Fruit fly (Drosophila melanogaster) whole organism, embryonic: ENCODE measurements around the gene scramb2.
A peak's percentile ranks its signal among the peaks of the same experiment; 100 is the strongest.

Experiments
- CG10366 ChIP-seq: fragments of 200-800 bp; sonication (Bioruptor generic); IDR thresholded peaks from 2 replicates; pipeline ENCODE4 v1.3.6; 2022; ENCODE audit warnings: missing biosample characterization, missing genetic modification characterization
- CG12219 ChIP-seq: fragments of 200-800 bp; sonication (Bioruptor generic); optimal IDR thresholded peaks from 3 replicates; lab custom pipeline; 2018; ENCODE audit warnings: missing biosample characterization, mild to moderate bottlenecking, missing genetic modification characterization
- CG14860 ChIP-seq: fragments of 200-800 bp; sonication (Bioruptor generic); IDR thresholded peaks from 3 replicates; pipeline ENCODE4 v1.3.6; 2022; ENCODE audit warnings: missing biosample characterization, missing genetic modification characterization; ENCODE audit not compliant: partially characterized antibody
- CG15479 ChIP-seq: fragments of 200-800 bp; sonication (Bioruptor generic); optimal IDR thresholded peaks from 3 replicates; lab custom pipeline; 2019; ENCODE audit warnings: missing biosample characterization, mild to moderate bottlenecking, missing genetic modification characterization, moderate library complexity
- CG15601 ChIP-seq: fragments of 200-800 bp; sonication (Bioruptor generic); optimal IDR thresholded peaks from 3 replicates; lab custom pipeline; 2019; ENCODE audit warnings: missing biosample characterization, mild to moderate bottlenecking, missing genetic modification characterization, moderate library complexity
- CG1647 ChIP-seq: fragments of 200-800 bp; sonication (Bioruptor generic); optimal IDR thresholded peaks from 3 replicates; lab custom pipeline; 2016; ENCODE audit warnings: missing biosample characterization, missing genetic modification characterization
- CG17912 ChIP-seq: fragments of 200-800 bp; sonication (Bioruptor generic); optimal IDR thresholded peaks from 2 replicates; lab custom pipeline; 2018; ENCODE audit warnings: missing biosample characterization, mild to moderate bottlenecking, missing genetic modification characterization
- CG31365 ChIP-seq: fragments of 200-800 bp; sonication (Bioruptor generic); optimal IDR thresholded peaks from 2 replicates; lab custom pipeline; 2018; ENCODE audit warnings: missing biosample characterization, mild to moderate bottlenecking, missing genetic modification characterization
- CG3726 ChIP-seq: fragments of 200-800 bp; sonication (Bioruptor generic); IDR thresholded peaks from 3 replicates; pipeline ENCODE4, ENCODE4 v1.3.6; 2022; ENCODE audit warnings: missing biosample characterization, missing genetic modification characterization
- CG4424 ChIP-seq: fragments of 200-800 bp; sonication (Bioruptor generic); optimal IDR thresholded peaks from 3 replicates; lab custom pipeline; 2016; ENCODE audit warnings: missing biosample characterization, missing genetic modification characterization
- CG6765 ChIP-seq: fragments of 200-800 bp; sonication (Bioruptor generic); optimal IDR thresholded peaks from 3 replicates; lab custom pipeline; 2017; ENCODE audit warnings: missing biosample characterization, mild to moderate bottlenecking, missing genetic modification characterization
- CG6813 ChIP-seq: fragments of 200-800 bp; sonication (Bioruptor generic); optimal IDR thresholded peaks from 2 replicates; lab custom pipeline; 2017; ENCODE audit warnings: missing biosample characterization, missing genetic modification characterization, mild to moderate bottlenecking, moderate library complexity, missing genetic modification reagents
- CG7271 ChIP-seq: fragments of 200-800 bp; sonication (Bioruptor generic); optimal IDR thresholded peaks from 2 replicates; lab custom pipeline; 2018; ENCODE audit warnings: missing biosample characterization, mild to moderate bottlenecking, missing genetic modification characterization, moderate library complexity
- CG7556 ChIP-seq: fragments of 200-800 bp; sonication (Bioruptor generic); optimal IDR thresholded peaks from 2 replicates; lab custom pipeline; 2017; ENCODE audit warnings: missing biosample characterization, mild to moderate bottlenecking, missing genetic modification characterization
- CG8290 ChIP-seq, 3 experiments: fragments of 200-800 bp; sonication (Bioruptor generic); optimal IDR thresholded peaks; 2 replicates each; lab custom pipeline; 2016 to 2019; ENCODE audit warnings: missing biosample characterization in 3 of 3, missing genetic modification characterization in 3 of 3, mild to moderate bottlenecking in 2 of 3, moderate library complexity in 1 of 3
- CG9609 ChIP-seq: fragments of 200-800 bp; sonication (Bioruptor generic); optimal IDR thresholded peaks from 3 replicates; lab custom pipeline; 2016; ENCODE audit warnings: missing biosample characterization, missing genetic modification characterization
- Dp ChIP-seq: fragments of 200-800 bp; sonication (Bioruptor generic); optimal IDR thresholded peaks from 2 replicates; lab custom pipeline; 2018; ENCODE audit warnings: missing biosample characterization, mild to moderate bottlenecking, missing genetic modification characterization, moderate library complexity
- E2f2 ChIP-seq: fragments of 200-800 bp; sonication (Bioruptor generic); IDR thresholded peaks from 2 replicates; pipeline ENCODE4 v1.3.6; 2022; ENCODE audit warnings: missing biosample characterization, missing genetic modification characterization
- Gug ChIP-seq: fragments of 200-800 bp; sonication (Bioruptor generic); IDR thresholded peaks from 4 replicates; pipeline ENCODE4 v1.3.6; 2022; ENCODE audit warnings: missing biosample characterization, missing genetic modification characterization
- HmgZ ChIP-seq: fragments of 200-800 bp; sonication (Bioruptor generic); optimal IDR thresholded peaks from 2 replicates; lab custom pipeline; 2018; ENCODE audit warnings: missing biosample characterization, mild to moderate bottlenecking, missing genetic modification characterization
- Hr39 ChIP-seq: fragments of >200 bp; optimal IDR thresholded peaks from 2 replicates; lab custom pipeline; 2017
- Nf-YA ChIP-seq: fragments of 200-800 bp; sonication (Bioruptor generic); IDR thresholded peaks from 2 replicates; pipeline ENCODE4 v1.3.6; 2022; ENCODE audit warnings: missing biosample characterization, missing genetic modification characterization
- Ravus ChIP-seq: fragments of 200-800 bp; sonication (Bioruptor generic); IDR thresholded peaks from 2 replicates; pipeline ENCODE4 v1.3.6; 2022; ENCODE audit warnings: missing biosample characterization, missing genetic modification characterization
- Sry-β ChIP-seq: fragments of 200-800 bp; sonication (Bioruptor generic); optimal IDR thresholded peaks from 2 replicates; lab custom pipeline; 2018; ENCODE audit warnings: missing biosample characterization, mild to moderate bottlenecking, missing genetic modification characterization, moderate library complexity
- Tbp ChIP-seq: fragments of >200 bp; optimal IDR thresholded peaks from 2 replicates; lab custom pipeline; 2018; ENCODE audit warnings: missing biosample characterization, missing genetic modification characterization
- amos ChIP-seq: fragments of 200-800 bp; sonication (Bioruptor generic); IDR thresholded peaks from 2 replicates; pipeline ENCODE4 v1.3.6; 2022; ENCODE audit warnings: missing biosample characterization, missing genetic modification characterization; ENCODE audit not compliant: partially characterized antibody
- bsh ChIP-seq, 2 experiments: fragments of 200-800 bp; sonication (Bioruptor generic); optimal IDR thresholded peaks; 2 replicates each; lab custom pipeline; 2017 to 2018; ENCODE audit warnings: mild to moderate bottlenecking in 2 of 2, missing biosample characterization in 2 of 2, missing genetic modification characterization in 2 of 2, moderate library complexity in 1 of 2
- dysf ChIP-seq: fragments of 200-800 bp; sonication (Bioruptor generic); IDR thresholded peaks from 3 replicates; pipeline ENCODE4 v1.3.6; 2022; ENCODE audit warnings: missing biosample characterization, missing genetic modification characterization
- ewg ChIP-seq: fragments of 200-800 bp; sonication (Bioruptor generic); optimal IDR thresholded peaks from 3 replicates; lab custom pipeline; 2017; ENCODE audit warnings: mild to moderate bottlenecking, missing biosample characterization, missing genetic modification reagents, missing genetic modification characterization
- fd3F ChIP-seq: fragments of 200-800 bp; sonication (Bioruptor generic); optimal IDR thresholded peaks from 2 replicates; lab custom pipeline; 2018; ENCODE audit warnings: missing biosample characterization, mild to moderate bottlenecking, missing genetic modification characterization, moderate library complexity
- ftz-f1 ChIP-seq: fragments of 200-800 bp; sonication (Bioruptor generic); optimal IDR thresholded peaks from 2 replicates; lab custom pipeline; 2016; ENCODE audit warnings: missing biosample characterization, missing genetic modification characterization
- gro ChIP-seq: fragments of 200-800 bp; sonication (Bioruptor generic); optimal IDR thresholded peaks from 2 replicates; lab custom pipeline; 2016; ENCODE audit warnings: missing biosample characterization, missing genetic modification characterization
- lab ChIP-seq: fragments of 200-800 bp; sonication (Bioruptor generic); optimal IDR thresholded peaks from 3 replicates; lab custom pipeline; 2017; ENCODE audit warnings: missing biosample characterization, missing genetic modification characterization, mild to moderate bottlenecking, moderate library complexity, missing genetic modification reagents
- lmd ChIP-seq: fragments of 200-800 bp; sonication (Bioruptor generic); IDR thresholded peaks from 2 replicates; pipeline ENCODE4 v1.3.6; 2022; ENCODE audit warnings: missing biosample characterization, missing genetic modification characterization
- lola ChIP-seq, 3 experiments: fragments of >200 bp in 2 of 3; fragments of 200-800 bp in 1 of 3; sonication (Bioruptor generic) in 1 of 3; optimal IDR thresholded peaks; 2 replicates each; lab custom pipeline; 2017 to 2019; ENCODE audit warnings: missing biosample characterization in 3 of 3, missing genetic modification characterization in 3 of 3, mild to moderate bottlenecking in 1 of 3, moderate library complexity in 1 of 3
- nmo ChIP-seq: fragments of 200-800 bp; sonication (Bioruptor generic); optimal IDR thresholded peaks from 2 replicates; lab custom pipeline; 2018; ENCODE audit warnings: missing biosample characterization, mild to moderate bottlenecking, missing genetic modification characterization, moderate library complexity
- onecut ChIP-seq: fragments of 200-800 bp; sonication (Bioruptor generic); IDR thresholded peaks from 2 replicates; pipeline ENCODE4 v1.3.6; 2022; ENCODE audit warnings: missing biosample characterization, missing genetic modification characterization
- p53 ChIP-seq: fragments of 200-800 bp; sonication (Bioruptor generic); optimal IDR thresholded peaks from 2 replicates; lab custom pipeline; 2016; ENCODE audit warnings: missing biosample characterization, missing genetic modification characterization
- pfk ChIP-seq: fragments of 200-800 bp; sonication (Bioruptor generic); optimal IDR thresholded peaks from 2 replicates; lab custom pipeline; 2018; ENCODE audit warnings: missing biosample characterization, mild to moderate bottlenecking, missing genetic modification characterization, moderate library complexity
- psq ChIP-seq: fragments of 200-800 bp; sonication (Bioruptor generic); optimal IDR thresholded peaks from 2 replicates; lab custom pipeline; 2017; ENCODE audit warnings: missing biosample characterization, missing genetic modification characterization
- row ChIP-seq: fragments of 200-800 bp; sonication (Bioruptor generic); IDR thresholded peaks from 3 replicates; pipeline ENCODE4 v1.3.6; 2022; ENCODE audit warnings: missing biosample characterization, missing genetic modification characterization
- sd ChIP-seq: fragments of 200-800 bp; sonication (Bioruptor generic); optimal IDR thresholded peaks from 3 replicates; lab custom pipeline; 2018; ENCODE audit warnings: missing biosample characterization, mild to moderate bottlenecking, missing genetic modification characterization, moderate library complexity
- sens ChIP-seq: fragments of 200-800 bp; sonication (Bioruptor generic); peaks from one replicate; lab custom pipeline; 2016; ENCODE audit warnings: missing biosample characterization, missing genetic modification characterization
- slou ChIP-seq: fragments of 200-800 bp; sonication (Bioruptor generic); optimal IDR thresholded peaks from 3 replicates; lab custom pipeline; 2016; ENCODE audit warnings: missing biosample characterization, missing genetic modification characterization
- stwl ChIP-seq: fragments of 200-800 bp; sonication (Bioruptor generic); optimal IDR thresholded peaks from 3 replicates; lab custom pipeline; 2018; ENCODE audit warnings: missing biosample characterization, mild to moderate bottlenecking, missing genetic modification characterization, moderate library complexity
- sug ChIP-seq: fragments of 200-800 bp; optimal IDR thresholded peaks from 2 replicates; lab custom pipeline; 2019; ENCODE audit warnings: missing biosample characterization, mild to moderate bottlenecking, missing genetic modification characterization, moderate library complexity
- tna ChIP-seq: fragments of 200-800 bp; sonication (Bioruptor generic); IDR thresholded peaks from 2 replicates; pipeline ENCODE4 v1.3.6; 2022; ENCODE audit warnings: missing biosample characterization, missing genetic modification characterization; ENCODE audit not compliant: partially characterized antibody
- tup ChIP-seq: fragments of 200-800 bp; sonication (Bioruptor generic); optimal IDR thresholded peaks from 2 replicates; lab custom pipeline; 2016; ENCODE audit warnings: missing biosample characterization, mild to moderate bottlenecking, missing genetic modification characterization, moderate library complexity
- tx ChIP-seq: fragments of 200-800 bp; sonication (Bioruptor generic); optimal IDR thresholded peaks from 2 replicates; lab custom pipeline; 2016; ENCODE audit warnings: missing biosample characterization, missing genetic modification characterization

Gene scramb2

dm6 chr3L:3034779-3035643 is 11.6 kb downstream of the scramb2 start, which contains the start of gene CG2162 (continued):
- TF ChIP-seq tna (GFP tag; lab: Robert Waterston, UW) (no peak), ftz-f1 (GFP tag; lab: Kevin White, UChicago) (no peak), p53 (GFP tag; lab: Kevin White, UChicago) (no peak), CG9609 (GFP tag; lab: Kevin White, UChicago) (no peak), E2f2 (GFP tag; lab: Robert Waterston, UW) (peak; percentile 96), Nf-YA (GFP tag; lab: Robert Waterston, UW) (no peak), Gug (GFP tag; lab: Robert Waterston, UW) (no peak), tup (GFP tag; lab: Kevin White, UChicago) (no peak), HmgZ (tag; lab: Kevin White, UChicago) (peak; percentile 35), CG15601 (tag; lab: Kevin White, UChicago) (no peak), CG10366 (GFP tag; lab: Robert Waterston, UW) (no peak), Hr39 (lab: Kevin White, UChicago) (no peak), lmd (no peak), Sry-β (GFP tag; lab: Kevin White, UChicago) (no peak), Dp (peak; percentile 88), lola (GFP tag; optimal IDR thresholded peaks at IDR 0.05; lab: Kevin White, UChicago) (no peak), CG3726 (GFP tag; lab: Robert Waterston, UW) (no peak), bsh (GFP tag; optimal IDR thresholded peaks at IDR 0.05; lab: Kevin White, UChicago) (no peak), tx (no peak), CG6813 (GFP tag; lab: Kevin White, UChicago) (no peak), CG8290 (GFP tag; optimal IDR thresholded peaks at IDR 0.05; lab: Kevin White, UChicago) (no peak), CG8290 (tag; optimal IDR thresholded peaks at IDR 0.05; lab: Kevin White, UChicago) (no peak), CG15479 (no peak), CG6765 (peak; percentile 32), nmo (GFP tag; lab: Kevin White, UChicago) (peak; percentile 0), CG7556 (GFP tag; lab: Kevin White, UChicago) (no peak), CG7271 (tag; lab: Kevin White, UChicago) (no peak), fd3F (GFP tag; lab: Kevin White, UChicago) (no peak), CG1647 (no peak), onecut (GFP tag; lab: Robert Waterston, UW) (no peak), sug (tag; lab: Kevin White, UChicago) (no peak), CG31365 (tag; lab: Kevin White, UChicago) (no peak), dysf (no peak), CG14860 (GFP tag; lab: Robert Waterston, UW) (no peak), gro (GFP tag; lab: Kevin White, UChicago) (peak; percentile 34), CG4424 (GFP tag; lab: Kevin White, UChicago) (no peak), Tbp (GFP tag; lab: Kevin White, UChicago) (no peak), stwl (tag; lab: Kevin White, UChicago) (peak; percentile 50), Ravus (GFP tag; lab: Robert Waterston, UW) (no peak), psq (GFP tag; lab: Kevin White, UChicago) (no peak), sd (tag; lab: Kevin White, UChicago) (peak; percentile 77), pfk (GFP tag; lab: Kevin White, UChicago) (no peak), amos (peak; percentile 48), CG12219 (GFP tag; lab: Kevin White, UChicago) (no peak), sens (GFP tag; lab: Kevin White, UChicago) (peak; percentile 59), row (no peak), ewg (GFP tag; lab: Kevin White, UChicago) (peak; percentile 8), lab (no peak), CG17912 (no peak), slou (GFP tag; lab: Kevin White, UChicago) (no peak)
